Worm (Caenorhabditis elegans) whole organism, young adult: ENCODE measurements around the gene arrd-12.
A peak's percentile ranks its signal among the peaks of the same experiment; 100 is the strongest.

ENCODE experiments used
- F49E8.2 ChIP-seq: sonication (generic microtip); optimal IDR thresholded peaks from 3 replicates; lab custom pipeline; 2017; ENCODE audit warnings: missing genetic modification characterization, mild to moderate bottlenecking, missing compliant biosample characterization, antibody characterized with exemption, moderate library complexity; ENCODE audit not compliant: insufficient read depth
- let-526 ChIP-seq: fragments of 200-800 bp; sonication (Bioruptor generic); IDR thresholded peaks from 2 replicates; pipeline ENCODE4 v1.3.6; 2022; ENCODE audit warnings: missing genetic modification reagents, missing genetic modification characterization, missing compliant biosample characterization

DNA sequence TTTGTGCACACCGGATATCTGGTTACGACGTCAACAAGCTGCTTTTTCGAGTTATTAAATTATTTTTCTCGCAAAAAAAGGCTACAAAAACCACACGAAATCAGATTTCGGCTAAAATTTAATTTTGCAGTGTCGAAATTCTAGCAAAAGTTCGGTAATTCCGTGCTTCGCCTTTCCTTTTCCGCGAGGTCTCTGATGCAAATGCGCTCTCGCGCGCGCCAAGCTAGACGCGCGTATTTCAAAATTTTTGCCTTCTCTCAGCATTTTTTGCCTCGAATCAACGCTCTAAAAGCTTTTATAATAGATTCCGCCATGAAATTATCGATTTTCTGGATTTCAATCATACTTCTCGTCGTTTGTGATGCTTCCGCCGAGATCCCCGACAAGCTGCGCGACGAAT lies 43.3 kb upstream of the arrd-12 start, which contains the start of gene Y54G9A.5:
- TF ChIP-seq let-526 (GFP tag; lab: Robert Waterston, UW), result no peak
- TF ChIP-seq F49E8.2 (tag; lab: Kevin White, UChicago), result peak; percentile 86
